Fruit fly (Drosophila melanogaster): ENCODE data around the gene CG8360.

- TF ChIP-seq fd85E (GFP tag; optimal IDR thresholded peaks at IDR 0.05): no peak
- no peak for TF ChIP-seq dsx (GFP tag; optimal IDR thresholded peaks at IDR 0.05; ENCODE audit: poor library complexity, severe bottlenecking)
- TF ChIP-seq CG3919 (GFP tag; optimal IDR thresholded peaks at IDR 0.05): no peak
- no peak for TF ChIP-seq CG11294 (GFP tag; IDR thresholded peaks at IDR 0.05)
- no peak for TF ChIP-seq eg (GFP tag; IDR thresholded peaks at IDR 0.05)
- no peak for TF ChIP-seq CG6854 (GFP tag; optimal IDR thresholded peaks at IDR 0.05)
Observed at dm6 chr2L:8239032-8239650, 26.4 kb downstream of the CG8360 start.

Data from whole organism, prepupa.